Worm (Caenorhabditis elegans) whole organism, L4 larva: Measurements from ENCODE around the gene T04B2.3.

Experiments used
- T20F7.1 ChIP-seq: fragments of 200-800 bp; sonication (Bioruptor generic); optimal IDR thresholded peaks from 2 replicates; lab custom pipeline; 2018; ENCODE audit warnings: mild to moderate bottlenecking, missing genetic modification characterization, missing compliant biosample characterization
- T26A8.4 ChIP-seq: fragments of 200-800 bp; sonication (Bioruptor generic); IDR thresholded peaks from 2 replicates; pipeline ENCODE4 v1.3.6; 2022; ENCODE audit warnings: missing genetic modification characterization, missing compliant biosample characterization
- ZK337.2 ChIP-seq: fragments of 200-800 bp; sonication (Bioruptor generic); IDR thresholded peaks from 2 replicates; pipeline ENCODE4 v1.3.6; 2022; ENCODE audit warnings: missing genetic modification reagents, missing genetic modification characterization, missing compliant biosample characterization
- ama-1 ChIP-seq: fragments of 150-350 bp; optimal IDR thresholded peaks from 2 replicates; lab custom pipeline; 2014; ENCODE audit warnings: inconsistent platforms, mixed read lengths
- arid-1 ChIP-seq: fragments of 200-800 bp; sonication (Bioruptor generic); conservative IDR thresholded peaks from 2 replicates; pipeline ENCODE4 v1.3.6; 2022; ENCODE audit warnings: missing genetic modification reagents, missing genetic modification characterization, missing compliant biosample characterization
- ceh-20 ChIP-seq: fragments of 200-800 bp; sonication (Bioruptor generic); IDR thresholded peaks from 2 replicates; pipeline ENCODE4 v1.3.6; 2022; ENCODE audit warnings: missing genetic modification reagents, missing genetic modification characterization, missing compliant biosample characterization
- ceh-32 ChIP-seq: sonication (generic microtip); optimal IDR thresholded peaks from 2 replicates; lab custom pipeline; 2016; ENCODE audit warnings: mild to moderate bottlenecking, missing genetic modification characterization, missing compliant biosample characterization; ENCODE audit not compliant: poor library complexity
- cey-2 ChIP-seq: sonication (generic microtip); optimal IDR thresholded peaks from 3 replicates; lab custom pipeline; 2017; ENCODE audit warnings: missing genetic modification characterization, mild to moderate bottlenecking, missing compliant biosample characterization, antibody characterized with exemption, borderline replicate concordance; ENCODE audit not compliant: insufficient read depth
- ctbp-1 ChIP-seq: fragments of 200-800 bp; sonication (Bioruptor generic); IDR thresholded peaks from 2 replicates; pipeline ENCODE4 v1.3.6; 2022; ENCODE audit warnings: missing genetic modification reagents, missing genetic modification characterization, missing compliant biosample characterization
- daf-16 ChIP-seq, 3 experiments: sonication (generic microtip); optimal IDR thresholded peaks; 2 replicates each; lab custom pipeline; 2016 to 2017; ENCODE audit warnings: missing genetic modification characterization in 3 of 3, missing genetic modification reagents in 3 of 3, mild to moderate bottlenecking in 2 of 3, missing compliant biosample characterization in 2 of 3, missing biosample characterization in 1 of 3, moderate library complexity in 1 of 3
- dmd-6 ChIP-seq: fragments of 200-800 bp; sonication (Bioruptor generic); IDR thresholded peaks from 2 replicates; pipeline ENCODE4 v1.3.6; 2022; ENCODE audit warnings: missing genetic modification reagents, missing genetic modification characterization, missing compliant biosample characterization
- dmd-9 ChIP-seq: fragments of 200-800 bp; sonication (Bioruptor generic); IDR thresholded peaks from 2 replicates; pipeline ENCODE4 v1.3.6; 2022; ENCODE audit warnings: missing genetic modification reagents, missing genetic modification characterization, missing compliant biosample characterization
- dpl-1 ChIP-seq: fragments of 150-350 bp; optimal IDR thresholded peaks from 2 replicates; lab custom pipeline; 2014; ENCODE audit warnings: missing biosample characterization, missing genetic modification reagents, missing genetic modification characterization
- dve-1 ChIP-seq: sonication (generic microtip); optimal IDR thresholded peaks from 2 replicates; lab custom pipeline; 2017; ENCODE audit warnings: antibody characterized with exemption, mild to moderate bottlenecking, missing genetic modification characterization, missing compliant biosample characterization; ENCODE audit not compliant: insufficient read depth
- egl-43 ChIP-seq: fragments of 200-800 bp; sonication (Bioruptor generic); IDR thresholded peaks from 2 replicates; pipeline ENCODE4 v1.3.6; 2022; ENCODE audit warnings: missing genetic modification reagents, missing genetic modification characterization, missing compliant biosample characterization
- hif-1 ChIP-seq, 2 experiments: sonication (generic microtip); optimal IDR thresholded peaks; 2 replicates each; lab custom pipeline; 2016 to 2017; ENCODE audit warnings: missing compliant biosample characterization in 2 of 2, missing genetic modification characterization in 2 of 2, missing genetic modification reagents in 2 of 2, missing genotype in 2 of 2, mild to moderate bottlenecking in 1 of 2
- hlh-30 ChIP-seq: sonication (generic microtip); optimal IDR thresholded peaks from 2 replicates; lab custom pipeline; 2017; ENCODE audit warnings: antibody characterized with exemption, mild to moderate bottlenecking, missing genetic modification characterization, missing compliant biosample characterization; ENCODE audit not compliant: insufficient read depth
- lin-1 ChIP-seq: fragments of 200-800 bp; sonication (Bioruptor generic); IDR thresholded peaks from 2 replicates; pipeline ENCODE4 v1.3.6; 2022; ENCODE audit warnings: missing genetic modification reagents, missing genetic modification characterization, missing compliant biosample characterization
- lin-38 ChIP-seq: fragments of 200-800 bp; sonication (Bioruptor generic); IDR thresholded peaks from 2 replicates; pipeline ENCODE4 v1.3.6; 2022; ENCODE audit warnings: missing genetic modification reagents, missing genetic modification characterization, missing compliant biosample characterization
- lin-39 ChIP-seq: fragments of 150-350 bp; optimal IDR thresholded peaks from 2 replicates; lab custom pipeline; 2014; ENCODE audit warnings: missing biosample characterization, missing genetic modification reagents, missing genetic modification characterization
- madf-5 ChIP-seq, 2 experiments: fragments of 200-800 bp; sonication (Bioruptor generic); IDR thresholded peaks; 2 replicates each; pipeline ENCODE4 v1.3.6; 2022; ENCODE audit warnings: missing compliant biosample characterization in 2 of 2, missing genetic modification characterization in 2 of 2
- mdl-1 ChIP-seq, 2 experiments: fragments of 150-350 bp in 1 of 2; sonication (generic microtip) in 1 of 2; optimal IDR thresholded peaks; 2 replicates each; lab custom pipeline; 2014 to 2017; ENCODE audit warnings: missing biosample characterization in 2 of 2, missing genetic modification characterization in 2 of 2
- mdt-29 ChIP-seq: fragments of 200-800 bp; sonication (Bioruptor generic); IDR thresholded peaks from 2 replicates; pipeline ENCODE4 v1.3.6; 2022; ENCODE audit warnings: missing genetic modification reagents, missing genetic modification characterization, missing compliant biosample characterization
- mes-2 ChIP-seq: sonication (generic microtip); optimal IDR thresholded peaks from 2 replicates; lab custom pipeline; 2016; ENCODE audit warnings: missing genotype, mild to moderate bottlenecking, missing genetic modification characterization, missing compliant biosample characterization; ENCODE audit not compliant: poor library complexity, severe bottlenecking
- mxl-2 ChIP-seq: fragments of 200-800 bp; sonication (Bioruptor generic); conservative IDR thresholded peaks from 2 replicates; pipeline ENCODE4 v1.3.6; 2022; ENCODE audit warnings: missing genetic modification reagents, missing genetic modification characterization, missing compliant biosample characterization
- mxl-3 ChIP-seq: fragments of 200-800 bp; sonication (Bioruptor generic); optimal IDR thresholded peaks from 2 replicates; lab custom pipeline; 2018; ENCODE audit warnings: mild to moderate bottlenecking, missing genetic modification characterization, missing compliant biosample characterization
- nhr-11 ChIP-seq: fragments of 150-350 bp; optimal IDR thresholded peaks from 2 replicates; lab custom pipeline; 2014; ENCODE audit warnings: missing biosample characterization, missing genetic modification characterization
- nhr-28 ChIP-seq: fragments of 150-350 bp; optimal IDR thresholded peaks from 2 replicates; lab custom pipeline; 2014; ENCODE audit warnings: missing biosample characterization, missing genetic modification characterization
- nhr-41 ChIP-seq: fragments of 200-800 bp; sonication (Bioruptor generic); IDR thresholded peaks from 2 replicates; pipeline ENCODE4 v1.3.6; 2022; ENCODE audit warnings: missing genetic modification reagents, missing genetic modification characterization, missing compliant biosample characterization
- nhr-42 ChIP-seq: fragments of 200-800 bp; sonication (Bioruptor generic); IDR thresholded peaks from 2 replicates; pipeline ENCODE4 v1.3.6; 2022; ENCODE audit warnings: missing genetic modification characterization, missing compliant biosample characterization
- nhr-77 ChIP-seq: fragments of 150-350 bp; optimal IDR thresholded peaks from 2 replicates; lab custom pipeline; 2014; ENCODE audit warnings: missing biosample characterization, missing genetic modification characterization
- saeg-2 ChIP-seq: fragments of 200-800 bp; sonication (Bioruptor generic); IDR thresholded peaks from 2 replicates; pipeline ENCODE4 v1.3.6; 2022; ENCODE audit warnings: missing genetic modification reagents, missing genetic modification characterization, missing compliant biosample characterization
- spr-3 ChIP-seq: fragments of 200-800 bp; sonication (Bioruptor generic); optimal IDR thresholded peaks from 2 replicates; lab custom pipeline; 2018; ENCODE audit warnings: mild to moderate bottlenecking, missing genetic modification characterization, missing compliant biosample characterization
- unc-130 ChIP-seq: sonication (generic microtip); optimal IDR thresholded peaks from 2 replicates; lab custom pipeline; 2016; ENCODE audit warnings: missing genetic modification reagents, missing genetic modification characterization, missing compliant biosample characterization
- zip-11 ChIP-seq: fragments of 200-800 bp; sonication (Bioruptor generic); IDR thresholded peaks from 2 replicates; pipeline ENCODE4 v1.3.6; 2022; ENCODE audit warnings: missing genetic modification characterization, missing compliant biosample characterization
- ztf-11 ChIP-seq: fragments of 150-350 bp; optimal IDR thresholded peaks from 2 replicates; lab custom pipeline; 2014; ENCODE audit warnings: missing biosample characterization, missing genetic modification characterization
- ztf-7 ChIP-seq: fragments of 150-350 bp; optimal IDR thresholded peaks from 2 replicates; lab custom pipeline; 2014; ENCODE audit warnings: missing biosample characterization, missing genetic modification characterization

Gene T04B2.3

ce11 chrIV:10048268-10048667, 1.1 kb downstream of the T04B2.3 start:
- TF ChIP-seq cey-2 (no peak), nhr-11 (peak; percentile 54), ZK337.2 (GFP tag; lab: Robert Waterston, UW) (no peak)

- TF ChIP-seq hif-1 (tag; optimal IDR thresholded peaks at IDR 0.05; lab: Kevin White, UChicago) = no peak
- TF ChIP-seq mes-2 = no peak
- TF ChIP-seq hlh-30 (tag; lab: Kevin White, UChicago) = no peak
- TF ChIP-seq nhr-77 (tag; lab: Kevin White, UChicago) = no peak
- TF ChIP-seq mdl-1 (tag; optimal IDR thresholded peaks at IDR 0.05; lab: Kevin White, UChicago) = no peak
- TF ChIP-seq dpl-1 (GFP tag; lab: Kevin White, UChicago) = no peak
- TF ChIP-seq egl-43 = no peak
- TF ChIP-seq mdt-29 = no peak
- TF ChIP-seq ama-1 (lab: Kevin White, UChicago) = no peak
- no peak for TF ChIP-seq ctbp-1 (GFP tag; lab: Robert Waterston, UW)
- TF ChIP-seq T20F7.1 (GFP tag; lab: Kevin White, UChicago) = no peak
- TF ChIP-seq dmd-9 (GFP tag; lab: Robert Waterston, UW) = no peak
Measured at ce11 chrIV:10051088-10051487, 3.9 kb downstream of the T04B2.3 start, which contains the start of gene T04B2.8. T04B2.8 (minus strand) TSS chrIV:10051188.

ce11 chrIV:10053550-10053949, 6.3 kb downstream of the T04B2.3 start, which contains the start of gene srv-12:
srv-12 (minus strand) TSS chrIV:10053650.
- no peak for TF ChIP-seq nhr-41 (GFP tag; lab: Robert Waterston, UW)
- TF ChIP-seq madf-5 (GFP tag; IDR thresholded peaks at IDR 0.05; lab: Robert Waterston, UW) = no peak
- no peak for TF ChIP-seq dve-1 (tag; lab: Kevin White, UChicago)
- TF ChIP-seq ceh-20 (GFP tag; lab: Robert Waterston, UW) = no peak
- no peak for TF ChIP-seq dmd-6
- no peak for TF ChIP-seq dmd-9 (GFP tag; lab: Robert Waterston, UW)
- TF ChIP-seq lin-38 (GFP tag; lab: Robert Waterston, UW) = no peak
- TF ChIP-seq nhr-28 (tag; lab: Kevin White, UChicago) = no peak
- no peak for TF ChIP-seq spr-3 (GFP tag; lab: Kevin White, UChicago)

ce11 chrIV:10056138-10056537, 8.9 kb downstream of the T04B2.3 start, which contains the start of gene T04B2.7:
T04B2.7 (minus strand) TSS chrIV:10056238.
- TF ChIP-seq lin-39 (tag; lab: Kevin White, UChicago) = no peak
- TF ChIP-seq saeg-2 (GFP tag; lab: Robert Waterston, UW) = no peak
- TF ChIP-seq ztf-7 (tag; lab: Kevin White, UChicago) = no peak
- TF ChIP-seq mxl-3 (GFP tag; lab: Kevin White, UChicago) = no peak
- TF ChIP-seq cey-2 = no peak
- no peak for TF ChIP-seq zip-11 (GFP tag; lab: Robert Waterston, UW)
- TF ChIP-seq T26A8.4 (GFP tag; lab: Robert Waterston, UW) = no peak
- TF ChIP-seq ztf-11 (tag; lab: Kevin White, UChicago) = no peak
- no peak for TF ChIP-seq mxl-2 (GFP tag; lab: Robert Waterston, UW)
- no peak for TF ChIP-seq ceh-32 (tag; lab: Kevin White, UChicago)
- no peak for TF ChIP-seq daf-16 (GFP tag; optimal IDR thresholded peaks at IDR 0.05; lab: Kevin White, UChicago)
- no peak for TF ChIP-seq daf-16 (tag; optimal IDR thresholded peaks at IDR 0.05; lab: Kevin White, UChicago)
- TF ChIP-seq unc-130 = no peak
- TF ChIP-seq nhr-42 (GFP tag; lab: Robert Waterston, UW) = no peak
- TF ChIP-seq arid-1 (GFP tag; lab: Robert Waterston, UW) = no peak
- TF ChIP-seq hif-1 (tag; optimal IDR thresholded peaks at IDR 0.05; lab: Kevin White, UChicago) = no peak
- TF ChIP-seq lin-1 = no peak
- TF ChIP-seq ctbp-1 (GFP tag; lab: Robert Waterston, UW) = no peak
- TF ChIP-seq mdt-29 = no peak
